Fruit fly (Drosophila melanogaster) whole organism, prepupa: Measurements from ENCODE around the gene melt.

ENCODE experiments used
- CG3919 ChIP-seq: fragments of 200-800 bp; sonication (Bioruptor generic); optimal IDR thresholded peaks from 3 replicates; lab custom pipeline; 2016; ENCODE audit warnings: missing biosample characterization, missing genetic modification characterization
- CG6808 ChIP-seq: fragments of 200-800 bp; sonication (Bioruptor generic); optimal IDR thresholded peaks from 3 replicates; lab custom pipeline; 2017; ENCODE audit warnings: missing biosample characterization, missing genetic modification characterization, mild to moderate bottlenecking, moderate library complexity, missing genetic modification reagents
- Sox15 ChIP-seq: fragments of 200-800 bp; sonication (Bioruptor generic); optimal IDR thresholded peaks from 3 replicates; lab custom pipeline; 2016; ENCODE audit warnings: missing biosample characterization, missing genetic modification characterization
- fd85E ChIP-seq: fragments of 200-800 bp; sonication (Bioruptor generic); optimal IDR thresholded peaks from 3 replicates; lab custom pipeline; 2016; ENCODE audit warnings: missing biosample characterization, missing genetic modification characterization

dm6 chr3L:7190497-7190896 is 56.2 kb downstream of the melt start:
- no peak for TF ChIP-seq CG3919 (GFP tag; lab: Kevin White, UChicago)
- no peak for TF ChIP-seq fd85E (GFP tag; lab: Kevin White, UChicago)
- no peak for TF ChIP-seq CG6808
- no peak for TF ChIP-seq Sox15
